Fruit fly (Drosophila melanogaster): ENCODE measurements around the gene Prosbeta7.

DNA sequence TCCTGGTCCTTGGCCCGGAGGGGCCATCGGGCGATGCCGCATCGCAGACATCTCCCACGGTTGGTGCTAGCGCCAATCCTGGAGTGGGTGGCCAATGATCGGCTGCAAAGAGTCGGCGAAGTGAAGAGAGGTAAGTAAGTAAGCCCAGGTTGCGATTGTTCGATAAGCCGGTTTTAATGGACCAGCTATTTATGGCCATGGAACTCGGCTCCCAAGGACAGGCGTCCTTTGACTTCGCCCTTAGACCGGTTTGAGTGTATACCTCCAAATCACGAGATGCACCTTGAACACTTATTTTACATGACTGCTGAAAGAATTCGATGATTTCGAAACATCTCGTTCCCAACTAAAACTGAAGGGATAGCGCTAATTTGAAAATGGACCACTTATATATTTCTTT, 27.6 kb upstream of the Prosbeta7 start:
- TF ChIP-seq CG13424 (tag; optimal IDR thresholded peaks at IDR 0.05) (no peak), E2f2 (GFP tag; IDR thresholded peaks at IDR 0.05) (no peak), h (optimal IDR thresholded peaks at IDR 0.05) (no peak), Meics (GFP tag; optimal IDR thresholded peaks at IDR 0.05) (no peak), CG1647 (GFP tag; optimal IDR thresholded peaks at IDR 0.05) (no peak), CG3407 (GFP tag; optimal IDR thresholded peaks at IDR 0.05) (no peak), al (GFP tag; IDR thresholded peaks at IDR 0.05) (no peak), pan (optimal IDR thresholded peaks at IDR 0.05) (no peak), pan (GFP tag; optimal IDR thresholded peaks at IDR 0.05 in 1 of 2, IDR thresholded peaks at IDR 0.05 in 1 of 2) (no peak), lola (GFP tag; optimal IDR thresholded peaks at IDR 0.05) (no peak), pfk (GFP tag; optimal IDR thresholded peaks at IDR 0.05) (no peak), ERR (GFP tag; optimal IDR thresholded peaks at IDR 0.05) (no peak), fd102C (GFP tag; optimal IDR thresholded peaks at IDR 0.05) (no peak), Asciz (GFP tag; optimal IDR thresholded peaks at IDR 0.05) (no peak)
